Worm (Caenorhabditis elegans): Measurements from ENCODE around the gene rho-1.

DNA sequence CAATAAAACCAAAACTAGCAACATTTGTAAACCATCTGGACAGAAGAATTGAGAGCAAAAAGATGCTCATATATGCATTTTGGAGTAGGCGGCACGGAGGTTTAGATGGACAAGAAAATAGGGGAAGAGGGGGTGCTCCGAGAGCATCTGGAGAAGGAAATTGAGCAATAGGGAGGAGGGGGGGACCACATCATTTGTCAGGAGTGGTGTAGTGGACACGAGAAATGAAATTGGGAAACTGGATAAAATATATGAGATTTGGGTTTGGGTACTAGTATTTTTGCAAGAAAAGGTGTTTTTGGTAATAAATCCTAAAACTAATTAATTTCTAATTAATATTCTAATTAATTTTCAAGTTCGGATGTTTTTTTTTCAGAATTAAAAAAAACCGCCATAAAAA lies 11.7 kb downstream of the rho-1 start, which contains the start of gene Y51H4A.1:
- TF ChIP-seq aly-1 (tag; optimal IDR thresholded peaks at IDR 0.05): no peak
- no peak for TF ChIP-seq ama-1 (optimal IDR thresholded peaks at IDR 0.05)
- no peak for TF ChIP-seq ceh-36 (tag; optimal IDR thresholded peaks at IDR 0.05)
- no peak for TF ChIP-seq tra-4 (tag; optimal IDR thresholded peaks at IDR 0.05)
- TF ChIP-seq flt-1 (GFP tag; IDR thresholded peaks at IDR 0.05): no peak
- TF ChIP-seq hmg-4 (GFP tag; optimal IDR thresholded peaks at IDR 0.05): no peak
- TF ChIP-seq hnd-1 (tag; optimal IDR thresholded peaks at IDR 0.05): no peak
- TF ChIP-seq ets-7 (tag; optimal IDR thresholded peaks at IDR 0.05): no peak
- TF ChIP-seq B0310.2 (tag; optimal IDR thresholded peaks at IDR 0.05): no peak
- no peak for TF ChIP-seq tbx-11 (GFP tag; IDR thresholded peaks at IDR 0.05)
